Worm (Caenorhabditis elegans) whole organism, young adult: ENCODE measurements around the gene got-2.2.

ENCODE experiments used
- F49E8.2 ChIP-seq: sonication (generic microtip); optimal IDR thresholded peaks from 3 replicates; lab custom pipeline; 2017; ENCODE audit warnings: missing genetic modification characterization, mild to moderate bottlenecking, missing compliant biosample characterization, antibody characterized with exemption, moderate library complexity; ENCODE audit not compliant: insufficient read depth
- F57C9.4 ChIP-seq: sonication (generic microtip); optimal IDR thresholded peaks from 2 replicates; lab custom pipeline; 2017; ENCODE audit warnings: mild to moderate bottlenecking, missing genetic modification characterization, missing compliant biosample characterization
- Y53G8AR.9 ChIP-seq: fragments of 200-800 bp; sonication (Bioruptor generic); conservative IDR thresholded peaks from 2 replicates; pipeline ENCODE4 v1.3.6; 2022; ENCODE audit warnings: missing genetic modification reagents, missing genetic modification characterization, missing compliant biosample characterization
- ZK185.1 ChIP-seq: sonication (generic microtip); optimal IDR thresholded peaks from 2 replicates; lab custom pipeline; 2016; ENCODE audit warnings: mild to moderate bottlenecking, missing genetic modification characterization, missing compliant biosample characterization; ENCODE audit not compliant: poor library complexity, severe bottlenecking
- ama-1 ChIP-seq, 3 experiments: fragments of 150-350 bp in 1 of 3; sonication (generic microtip) in 2 of 3; optimal IDR thresholded peaks; 2 replicates each; lab custom pipeline; 2014 to 2018; ENCODE audit warnings: missing biosample characterization in 2 of 3, missing genetic modification characterization in 2 of 3, missing genetic modification reagents in 2 of 3
- bed-2 ChIP-seq: fragments of 200-800 bp; sonication (Bioruptor generic); IDR thresholded peaks from 2 replicates; pipeline ENCODE4 v1.3.6; 2022; ENCODE audit warnings: missing genetic modification reagents, missing genetic modification characterization, missing compliant biosample characterization
- ceh-79 ChIP-seq: sonication (generic microtip); optimal IDR thresholded peaks from 2 replicates; lab custom pipeline; 2017; ENCODE audit warnings: mild to moderate bottlenecking, missing genetic modification characterization, missing compliant biosample characterization
- mcd-1 ChIP-seq: fragments of 200-800 bp; sonication (Bioruptor generic); IDR thresholded peaks from 2 replicates; pipeline ENCODE4 v1.3.6; 2022; ENCODE audit warnings: missing genetic modification reagents, missing genetic modification characterization, missing compliant biosample characterization
- pha-4 ChIP-seq: fragments of 150-350 bp; sonication (generic microtip); optimal IDR thresholded peaks from 2 replicates; lab custom pipeline; 2014; ENCODE audit warnings: missing biosample characterization, missing genetic modification reagents, missing genetic modification characterization

DNA sequence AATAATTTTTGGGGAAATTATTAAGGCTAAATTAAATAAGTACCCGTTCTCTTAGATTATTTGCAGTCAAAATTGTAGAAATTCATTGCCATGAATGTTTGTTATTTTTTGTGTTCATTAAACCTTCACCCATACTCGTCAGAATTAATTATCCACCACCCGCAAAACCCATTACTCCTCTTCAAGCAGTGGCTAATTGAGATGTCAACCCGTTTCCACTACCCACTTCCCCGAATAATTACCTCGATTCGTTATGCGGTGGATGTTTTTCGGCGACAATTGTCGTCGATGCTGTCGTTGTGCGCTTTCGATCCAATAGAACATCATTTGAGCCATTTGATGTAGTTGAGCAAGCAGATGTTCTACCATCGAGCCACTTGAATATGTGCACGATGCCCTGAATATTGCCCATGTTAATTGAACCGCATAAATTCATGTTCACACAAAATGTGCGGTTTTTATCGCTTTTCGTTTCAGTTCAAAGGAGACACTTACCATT is 29.4 kb upstream of the got-2.2 start:
- no peak for TF ChIP-seq mcd-1 (GFP tag; lab: Robert Waterston, UW)
- no peak for TF ChIP-seq F49E8.2 (tag; lab: Kevin White, UChicago)
- TF ChIP-seq Y53G8AR.9 (GFP tag; lab: Robert Waterston, UW): no peak
- no peak for TF ChIP-seq bed-2
- no peak for TF ChIP-seq ama-1 (optimal IDR thresholded peaks at IDR 0.05; lab: Kevin White, UChicago)
- TF ChIP-seq ama-1 (GFP tag; optimal IDR thresholded peaks at IDR 0.05; lab: Kevin White, UChicago): no peak
- no peak for TF ChIP-seq F57C9.4 (tag; lab: Kevin White, UChicago)
- no peak for TF ChIP-seq pha-4 (tag; lab: Kevin White, UChicago)
- no peak for TF ChIP-seq ceh-79 (tag; lab: Kevin White, UChicago)
- TF ChIP-seq ZK185.1: no peak
